Worm (Caenorhabditis elegans) whole organism, L4 larva: ENCODE data around the gene rdl-1.

ENCODE experiments used
- F10B5.3 ChIP-seq: sonication (generic microtip); optimal IDR thresholded peaks from 2 replicates; lab custom pipeline; 2016; ENCODE audit warnings: mild to moderate bottlenecking, missing genetic modification characterization, missing compliant biosample characterization
- F49E8.2 ChIP-seq: sonication (generic microtip); optimal IDR thresholded peaks from 2 replicates; lab custom pipeline; 2016; ENCODE audit warnings: missing compliant biosample characterization, mild to moderate bottlenecking, missing genetic modification characterization, borderline replicate concordance
- Y48G9A.11 ChIP-seq: fragments of 200-800 bp; sonication (Bioruptor generic); IDR thresholded peaks from 2 replicates; pipeline ENCODE4 v1.3.6; 2022; ENCODE audit warnings: missing genetic modification reagents, missing genetic modification characterization, missing compliant biosample characterization
- Y5F2A.4 ChIP-seq: fragments of 200-800 bp; sonication (Bioruptor generic); optimal IDR thresholded peaks from 2 replicates; lab custom pipeline; 2018; ENCODE audit warnings: mild to moderate bottlenecking, missing genetic modification characterization, missing compliant biosample characterization
- aly-2 ChIP-seq: sonication (generic microtip); optimal IDR thresholded peaks from 2 replicates; lab custom pipeline; 2018; ENCODE audit warnings: missing biosample characterization, missing genetic modification characterization
- attf-4 ChIP-seq: sonication (generic microtip); optimal IDR thresholded peaks from 3 replicates; lab custom pipeline; 2017; ENCODE audit warnings: missing biosample characterization, missing genetic modification characterization
- ceh-62 ChIP-seq: sonication (generic microtip); optimal IDR thresholded peaks from 2 replicates; lab custom pipeline; 2017; ENCODE audit warnings: missing biosample characterization, missing genetic modification characterization
- cey-2 ChIP-seq: sonication (generic microtip); optimal IDR thresholded peaks from 3 replicates; lab custom pipeline; 2017; ENCODE audit warnings: missing genetic modification characterization, mild to moderate bottlenecking, missing compliant biosample characterization, antibody characterized with exemption, borderline replicate concordance; ENCODE audit not compliant: insufficient read depth
- ctbp-1 ChIP-seq: fragments of 200-800 bp; sonication (Bioruptor generic); IDR thresholded peaks from 2 replicates; pipeline ENCODE4 v1.3.6; 2022; ENCODE audit warnings: missing genetic modification reagents, missing genetic modification characterization, missing compliant biosample characterization
- daf-16 ChIP-seq, 3 experiments: sonication (generic microtip); optimal IDR thresholded peaks; 2 replicates each; lab custom pipeline; 2016 to 2017; ENCODE audit warnings: missing genetic modification characterization in 3 of 3, missing genetic modification reagents in 3 of 3, mild to moderate bottlenecking in 2 of 3, missing compliant biosample characterization in 2 of 3, missing biosample characterization in 1 of 3, moderate library complexity in 1 of 3
- dpl-1 ChIP-seq: fragments of 150-350 bp; optimal IDR thresholded peaks from 2 replicates; lab custom pipeline; 2014; ENCODE audit warnings: missing biosample characterization, missing genetic modification reagents, missing genetic modification characterization
- dve-1 ChIP-seq: sonication (generic microtip); optimal IDR thresholded peaks from 2 replicates; lab custom pipeline; 2017; ENCODE audit warnings: antibody characterized with exemption, mild to moderate bottlenecking, missing genetic modification characterization, missing compliant biosample characterization; ENCODE audit not compliant: insufficient read depth
- egl-27 ChIP-seq: sonication (generic microtip); optimal IDR thresholded peaks from 3 replicates; lab custom pipeline; 2017; ENCODE audit warnings: missing biosample characterization, missing genetic modification reagents, missing genetic modification characterization
- gei-8 ChIP-seq: fragments of 200-800 bp; sonication (Bioruptor generic); optimal IDR thresholded peaks from 2 replicates; lab custom pipeline; 2018; ENCODE audit warnings: mild to moderate bottlenecking, missing genetic modification characterization, missing compliant biosample characterization
- jun-1 ChIP-seq: fragments of 150-350 bp; optimal IDR thresholded peaks from 2 replicates; lab custom pipeline; 2014; ENCODE audit warnings: missing biosample characterization, missing genetic modification reagents, missing genetic modification characterization
- lin-13 ChIP-seq: fragments of 150-350 bp; optimal IDR thresholded peaks from 2 replicates; lab custom pipeline; 2014; ENCODE audit warnings: missing biosample characterization, missing genetic modification reagents, missing genetic modification characterization
- lin-15B ChIP-seq: fragments of 150-350 bp; sonication (generic microtip); optimal IDR thresholded peaks from 3 replicates; lab custom pipeline; 2014; ENCODE audit warnings: missing biosample characterization, missing genetic modification characterization
- lin-29 ChIP-seq: fragments of 200-800 bp; sonication (Bioruptor generic); IDR thresholded peaks from 2 replicates; pipeline ENCODE4 v1.3.6; 2022; ENCODE audit warnings: missing genetic modification reagents, missing genetic modification characterization, missing compliant biosample characterization
- lin-38 ChIP-seq: fragments of 200-800 bp; sonication (Bioruptor generic); IDR thresholded peaks from 2 replicates; pipeline ENCODE4 v1.3.6; 2022; ENCODE audit warnings: missing genetic modification reagents, missing genetic modification characterization, missing compliant biosample characterization
- lin-39 ChIP-seq: fragments of 150-350 bp; optimal IDR thresholded peaks from 2 replicates; lab custom pipeline; 2014; ENCODE audit warnings: missing biosample characterization, missing genetic modification reagents, missing genetic modification characterization
- lir-3 ChIP-seq: sonication (generic microtip); optimal IDR thresholded peaks from 2 replicates; lab custom pipeline; 2016; ENCODE audit warnings: mild to moderate bottlenecking, missing genetic modification characterization, missing compliant biosample characterization
- lsy-2 ChIP-seq, 2 experiments: fragments of 150-350 bp in 1 of 2; sonication (generic microtip) in 1 of 2; optimal IDR thresholded peaks; 2 replicates each; lab custom pipeline; 2014 to 2017; ENCODE audit warnings: missing biosample characterization in 2 of 2, missing genetic modification characterization in 2 of 2
- madf-5 ChIP-seq, 2 experiments: fragments of 200-800 bp; sonication (Bioruptor generic); IDR thresholded peaks; 2 replicates each; pipeline ENCODE4 v1.3.6; 2022; ENCODE audit warnings: missing compliant biosample characterization in 2 of 2, missing genetic modification characterization in 2 of 2
- mdt-29 ChIP-seq: fragments of 200-800 bp; sonication (Bioruptor generic); IDR thresholded peaks from 2 replicates; pipeline ENCODE4 v1.3.6; 2022; ENCODE audit warnings: missing genetic modification reagents, missing genetic modification characterization, missing compliant biosample characterization
- mep-1 ChIP-seq: fragments of 150-350 bp; sonication (generic microtip); optimal IDR thresholded peaks from 3 replicates; lab custom pipeline; 2014; ENCODE audit warnings: missing biosample characterization, missing genetic modification characterization
- mes-2 ChIP-seq: sonication (generic microtip); optimal IDR thresholded peaks from 2 replicates; lab custom pipeline; 2016; ENCODE audit warnings: missing genotype, mild to moderate bottlenecking, missing genetic modification characterization, missing compliant biosample characterization; ENCODE audit not compliant: poor library complexity, severe bottlenecking
- mxl-3 ChIP-seq: fragments of 200-800 bp; sonication (Bioruptor generic); optimal IDR thresholded peaks from 2 replicates; lab custom pipeline; 2018; ENCODE audit warnings: mild to moderate bottlenecking, missing genetic modification characterization, missing compliant biosample characterization
- nhr-10 ChIP-seq: fragments of 150-350 bp; optimal IDR thresholded peaks from 2 replicates; lab custom pipeline; 2014; ENCODE audit warnings: missing biosample characterization, missing genetic modification characterization
- nhr-111 ChIP-seq: fragments of 200-800 bp; sonication (Bioruptor generic); optimal IDR thresholded peaks from 2 replicates; lab custom pipeline; 2018; ENCODE audit warnings: mild to moderate bottlenecking, missing genetic modification characterization, missing compliant biosample characterization
- nhr-25 ChIP-seq: sonication (generic microtip); optimal IDR thresholded peaks from 2 replicates; lab custom pipeline; 2017; ENCODE audit warnings: missing genetic modification characterization, mild to moderate bottlenecking, missing compliant biosample characterization, antibody characterized with exemption, moderate library complexity, borderline replicate concordance; ENCODE audit not compliant: insufficient read depth
- nhr-41 ChIP-seq: fragments of 200-800 bp; sonication (Bioruptor generic); IDR thresholded peaks from 2 replicates; pipeline ENCODE4 v1.3.6; 2022; ENCODE audit warnings: missing genetic modification reagents, missing genetic modification characterization, missing compliant biosample characterization
- nhr-76 ChIP-seq: fragments of 150-350 bp; optimal IDR thresholded peaks from 2 replicates; lab custom pipeline; 2014; ENCODE audit warnings: missing biosample characterization, missing genetic modification characterization
- nhr-77 ChIP-seq: fragments of 150-350 bp; optimal IDR thresholded peaks from 2 replicates; lab custom pipeline; 2014; ENCODE audit warnings: missing biosample characterization, missing genetic modification characterization
- pha-4 ChIP-seq, 2 experiments: fragments of 150-350 bp in 1 of 2; fragments of 200-800 bp in 1 of 2; sonication (Bioruptor generic) in 1 of 2; IDR thresholded peaks in 1 of 2; optimal IDR thresholded peaks in 1 of 2; 2 replicates each; pipeline versions ENCODE4 v1.3.6 to Lab custom; 2014 to 2022; ENCODE audit warnings: missing genetic modification characterization in 2 of 2, missing genetic modification reagents in 2 of 2, missing biosample characterization in 1 of 2, missing compliant biosample characterization in 1 of 2
- php-3 ChIP-seq: fragments of 200-800 bp; sonication (Bioruptor generic); IDR thresholded peaks from 2 replicates; pipeline ENCODE4 v1.3.6; 2022; ENCODE audit warnings: missing genetic modification reagents, missing genetic modification characterization, missing compliant biosample characterization
- saeg-2 ChIP-seq: fragments of 200-800 bp; sonication (Bioruptor generic); IDR thresholded peaks from 2 replicates; pipeline ENCODE4 v1.3.6; 2022; ENCODE audit warnings: missing genetic modification reagents, missing genetic modification characterization, missing compliant biosample characterization
- set-16 ChIP-seq: fragments of 200-800 bp; sonication (Bioruptor generic); IDR thresholded peaks from 2 replicates; pipeline ENCODE4 v1.3.6; 2022; ENCODE audit warnings: missing genetic modification reagents, missing genetic modification characterization, missing compliant biosample characterization
- snpc-4 ChIP-seq: fragments of 150-350 bp; optimal IDR thresholded peaks from 2 replicates; lab custom pipeline; 2014; ENCODE audit warnings: missing biosample characterization, missing genetic modification characterization
- tag-97 ChIP-seq: fragments of 200-800 bp; sonication (Bioruptor generic); IDR thresholded peaks from 2 replicates; pipeline ENCODE4 v1.3.6; 2022; ENCODE audit warnings: missing genetic modification characterization, missing compliant biosample characterization
- unc-39 ChIP-seq: sonication (generic microtip); optimal IDR thresholded peaks from 2 replicates; lab custom pipeline; 2017; ENCODE audit warnings: missing biosample characterization, missing genetic modification characterization
- zag-1 ChIP-seq: fragments of 150-350 bp; optimal IDR thresholded peaks from 2 replicates; lab custom pipeline; 2014; ENCODE audit warnings: missing biosample characterization, missing genetic modification characterization
- zip-11 ChIP-seq: fragments of 200-800 bp; sonication (Bioruptor generic); IDR thresholded peaks from 2 replicates; pipeline ENCODE4 v1.3.6; 2022; ENCODE audit warnings: missing genetic modification characterization, missing compliant biosample characterization
- zip-2 ChIP-seq: fragments of 150-350 bp; optimal IDR thresholded peaks from 2 replicates; lab custom pipeline; 2014; ENCODE audit warnings: missing biosample characterization, missing genetic modification characterization
- ztf-7 ChIP-seq: fragments of 150-350 bp; optimal IDR thresholded peaks from 2 replicates; lab custom pipeline; 2014; ENCODE audit warnings: missing biosample characterization, missing genetic modification characterization

Gene rdl-1

ce11 chrIV:7817852-7818251 is 47.8 kb upstream of the rdl-1 start, which contains the start of gene ric-3 (continued):
- TF ChIP-seq dve-1 (tag; lab: Kevin White, UChicago) (no peak), dpl-1 (peak; percentile 12), cey-2 (tag; lab: Kevin White, UChicago) (no peak), set-16 (no peak), gei-8 (GFP tag; lab: Kevin White, UChicago) (no peak), nhr-111 (GFP tag; lab: Kevin White, UChicago) (no peak), lin-38 (GFP tag; lab: Robert Waterston, UW) (no peak), mxl-3 (GFP tag; lab: Kevin White, UChicago) (no peak), php-3 (no peak), nhr-77 (tag; lab: Kevin White, UChicago) (no peak), unc-39 (tag; lab: Kevin White, UChicago) (no peak), snpc-4 (no peak), lin-13 (GFP tag; lab: Kevin White, UChicago) (no peak), lsy-2 (tag; optimal IDR thresholded peaks at IDR 0.05; lab: Kevin White, UChicago) (peak in 1 of 2 experiments; percentile 70), lin-39 (tag; lab: Kevin White, UChicago) (no peak), F49E8.2 (no peak), lin-15B (tag; lab: Kevin White, UChicago) (no peak), zip-2 (tag; lab: Kevin White, UChicago) (no peak), jun-1 (tag; lab: Kevin White, UChicago) (no peak), ctbp-1 (GFP tag; lab: Robert Waterston, UW) (0 out of 2 replicates have a peak, but pooled peaks have one; percentile 19), nhr-10 (tag; lab: Kevin White, UChicago) (no peak), egl-27 (tag; lab: Kevin White, UChicago) (no peak), mes-2 (peak; percentile 45), zag-1 (tag; lab: Kevin White, UChicago) (no peak), madf-5 (GFP tag; IDR thresholded peaks at IDR 0.05; lab: Robert Waterston, UW) (no peak), lir-3 (tag; lab: Kevin White, UChicago) (no peak), zip-11 (GFP tag; lab: Robert Waterston, UW) (no peak), aly-2 (tag; lab: Kevin White, UChicago) (no peak), mdt-29 (GFP tag; lab: Robert Waterston, UW) (no peak), daf-16 (GFP tag; optimal IDR thresholded peaks at IDR 0.05; lab: Kevin White, UChicago) (peak in 1 of 2 experiments; percentile 28), daf-16 (tag; optimal IDR thresholded peaks at IDR 0.05; lab: Kevin White, UChicago) (no peak), lin-29 (GFP tag; lab: Robert Waterston, UW) (no peak), pha-4 (GFP tag; IDR thresholded peaks at IDR 0.05; lab: Robert Waterston, UW) (no peak), pha-4 (tag; optimal IDR thresholded peaks at IDR 0.05; lab: Kevin White, UChicago) (no peak), nhr-25 (tag; lab: Kevin White, UChicago) (no peak), F10B5.3 (no peak), ceh-62 (tag; lab: Kevin White, UChicago) (no peak), Y48G9A.11 (GFP tag; lab: Robert Waterston, UW) (no peak), Y5F2A.4 (no peak), mep-1 (tag; lab: Kevin White, UChicago) (peak; percentile 38), tag-97 (GFP tag; lab: Robert Waterston, UW) (no peak), ztf-7 (tag; lab: Kevin White, UChicago) (no peak), nhr-41 (GFP tag; lab: Robert Waterston, UW) (no peak), saeg-2 (no peak), nhr-76 (tag; lab: Kevin White, UChicago) (no peak), attf-4 (no peak)
